Worm (Caenorhabditis elegans): Measurements from ENCODE around the gene fbxc-22.

The fbxc-22 gene

ce11 chrII:1691011-1691410 lies at the start of gene fbxc-22:
Gene fbxc-22 (minus strand): TSS chrII:1691111.
- TF ChIP-seq nhr-12 (tag; optimal IDR thresholded peaks at IDR 0.05) (no peak), crh-2 (tag; optimal IDR thresholded peaks at IDR 0.05) (no peak), aly-2 (tag; optimal IDR thresholded peaks at IDR 0.05) (no peak), unc-39 (tag; optimal IDR thresholded peaks at IDR 0.05) (no peak), sem-4 (tag; optimal IDR thresholded peaks at IDR 0.05) (no peak), lin-13 (GFP tag; optimal IDR thresholded peaks at IDR 0.05) (no peak), mab-5 (tag; optimal IDR thresholded peaks at IDR 0.05) (no peak), nhr-77 (tag; optimal IDR thresholded peaks at IDR 0.05) (no peak), ama-1 (optimal IDR thresholded peaks at IDR 0.05) (no peak), gmeb-1 (tag; optimal IDR thresholded peaks at IDR 0.05) (no peak), unc-62 (GFP tag; optimal IDR thresholded peaks at IDR 0.05) (no peak), nhr-23 (tag; optimal IDR thresholded peaks at IDR 0.05) (no peak), lin-11 (tag; optimal IDR thresholded peaks at IDR 0.05) (no peak), fos-1 (tag; optimal IDR thresholded peaks at IDR 0.05) (no peak), egl-27 (tag; optimal IDR thresholded peaks at IDR 0.05) (no peak), elt-3 (tag; optimal IDR thresholded peaks at IDR 0.05) (no peak), sma-3 (GFP tag; optimal IDR thresholded peaks at IDR 0.05) (no peak), mdl-1 (tag; optimal IDR thresholded peaks at IDR 0.05) (no peak), unc-55 (GFP tag; optimal IDR thresholded peaks at IDR 0.05) (no peak), peb-1 (tag; optimal IDR thresholded peaks at IDR 0.05) (no peak)

- TF ChIP-seq alr-1 (tag; optimal IDR thresholded peaks at IDR 0.05) (no peak), Y55F3AM.14 (GFP tag; optimal IDR thresholded peaks at IDR 0.05) (no peak), lin-11 (tag; optimal IDR thresholded peaks at IDR 0.05) (no peak), R02D3.7 (tag; optimal IDR thresholded peaks at IDR 0.05) (no peak), elt-3 (tag; optimal IDR thresholded peaks at IDR 0.05) (no peak), sma-3 (GFP tag; optimal IDR thresholded peaks at IDR 0.05) (no peak), elt-1 (tag; optimal IDR thresholded peaks at IDR 0.05) (no peak), gmeb-1 (tag; optimal IDR thresholded peaks at IDR 0.05) (no peak), egl-27 (tag; optimal IDR thresholded peaks at IDR 0.05) (no peak), C34F6.9 (tag; optimal IDR thresholded peaks at IDR 0.05) (no peak), peb-1 (tag; optimal IDR thresholded peaks at IDR 0.05) (no peak), mab-5 (tag; optimal IDR thresholded peaks at IDR 0.05) (no peak), nhr-237 (tag; optimal IDR thresholded peaks at IDR 0.05) (no peak), F13H6.1 (tag; optimal IDR thresholded peaks at IDR 0.05) (no peak), sma-9 (GFP tag; optimal IDR thresholded peaks at IDR 0.05) (no peak), sma-9 (tag; optimal IDR thresholded peaks at IDR 0.05) (no peak), nhr-21 (tag; optimal IDR thresholded peaks at IDR 0.05) (no peak), ztf-1 (GFP tag; conservative IDR thresholded peaks at IDR 0.05) (no peak), lin-13 (GFP tag; optimal IDR thresholded peaks at IDR 0.05) (no peak), blmp-1 (tag; optimal IDR thresholded peaks at IDR 0.05; ENCODE audit: insufficient read depth) (no peak), unc-39 (tag; optimal IDR thresholded peaks at IDR 0.05) (no peak)
These were observed 47.9 kb upstream of the fbxc-22 start, which contains the start of the genes irld-9 and irld-33 for ce11 chrII:1738844-1739243. Gene irld-9 (minus strand): TSS chrII:1738944. Gene irld-33 (plus strand): TSS chrII:1739052.

- peak; percentile 49 for TF ChIP-seq fos-1 (tag; optimal IDR thresholded peaks at IDR 0.05)
- TF ChIP-seq nhr-129 (tag; optimal IDR thresholded peaks at IDR 0.05), result no peak
These were observed 45.4 kb upstream of the fbxc-22 start, which contains the start of gene ceh-83 for ce11 chrII:1736353-1736752. Gene ceh-83 (minus strand): TSS chrII:1736533.

ce11 chrII:1735145-1735544 lies 44.2 kb upstream of the fbxc-22 start:
- TF ChIP-seq nhr-11 (tag; optimal IDR thresholded peaks at IDR 0.05) (no peak), R02D3.7 (tag; optimal IDR thresholded peaks at IDR 0.05) (no peak), unc-55 (GFP tag; optimal IDR thresholded peaks at IDR 0.05) (no peak), dmd-4 (tag; optimal IDR thresholded peaks at IDR 0.05) (no peak), nhr-129 (tag; optimal IDR thresholded peaks at IDR 0.05) (no peak), gmeb-1 (tag; optimal IDR thresholded peaks at IDR 0.05) (no peak), nhr-77 (tag; optimal IDR thresholded peaks at IDR 0.05) (no peak)

DNA sequence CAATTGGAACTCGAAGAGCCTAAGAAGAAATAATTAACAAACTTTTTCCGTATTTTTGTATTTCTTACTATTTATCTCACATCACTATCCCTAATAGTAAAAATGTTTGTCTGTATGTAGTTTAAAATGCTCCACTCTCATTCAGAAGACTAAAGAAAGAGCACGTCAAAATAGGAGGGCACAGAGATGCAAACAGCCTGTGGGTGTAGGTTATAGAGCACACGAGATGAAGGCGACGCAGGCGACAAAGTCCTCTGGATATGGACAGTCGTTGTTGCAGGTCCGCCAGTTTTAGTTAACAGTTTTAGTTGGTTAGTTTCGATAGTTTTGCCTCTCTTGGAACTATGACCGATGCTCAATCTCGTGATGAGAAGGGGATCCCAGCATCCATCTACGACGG lies 41.0 kb upstream of the fbxc-22 start, which contains the start of gene ceh-82:
ceh-82 (plus strand) TSS at position 301 of the 400 bp plus-strand sequence.
- no peak for TF ChIP-seq fos-1 (tag; optimal IDR thresholded peaks at IDR 0.05)
- TF ChIP-seq mab-5 (tag; optimal IDR thresholded peaks at IDR 0.05), result no peak
- TF ChIP-seq sma-3 (GFP tag; optimal IDR thresholded peaks at IDR 0.05), result no peak
- no peak for TF ChIP-seq blmp-1 (tag; optimal IDR thresholded peaks at IDR 0.05; ENCODE audit: insufficient read depth)
- TF ChIP-seq Y55F3AM.14 (GFP tag; optimal IDR thresholded peaks at IDR 0.05), result no peak
- no peak for TF ChIP-seq elt-3 (tag; optimal IDR thresholded peaks at IDR 0.05)
- no peak for TF ChIP-seq mdl-1 (tag; optimal IDR thresholded peaks at IDR 0.05)
- no peak for TF ChIP-seq sem-4 (tag; optimal IDR thresholded peaks at IDR 0.05)
- TF ChIP-seq ceh-16 (tag; optimal IDR thresholded peaks at IDR 0.05), result no peak
- no peak for TF ChIP-seq nhr-129 (tag; optimal IDR thresholded peaks at IDR 0.05)
- TF ChIP-seq ZK546.5 (tag; optimal IDR thresholded peaks at IDR 0.05), result no peak
- TF ChIP-seq lin-39 (tag; optimal IDR thresholded peaks at IDR 0.05), result no peak
- no peak for TF ChIP-seq nhr-23 (tag; optimal IDR thresholded peaks at IDR 0.05)
- TF ChIP-seq R02D3.7 (tag; optimal IDR thresholded peaks at IDR 0.05), result no peak
- TF ChIP-seq ztf-4 (tag; optimal IDR thresholded peaks at IDR 0.05), result no peak
